Fruit fly (Drosophila melanogaster) whole organism, larva: ENCODE measurements around the gene CG5347.

Experiments
- noc ChIP-seq: fragments of 200-800 bp; sonication (Bioruptor generic); optimal IDR thresholded peaks from 3 replicates; lab custom pipeline; 2019; ENCODE audit warnings: missing biosample characterization, mild to moderate bottlenecking, missing genetic modification characterization, moderate library complexity

The CG5347 gene

dm6 chrX:14776474-14776873 lies at the start of gene CG5347:
Gene CG5347, plus strand, starts transcription at chrX:14776774.
- no peak for TF ChIP-seq noc

dm6 chrX:14727580-14727979 lies 49.0 kb upstream of the CG5347 start:
- TF ChIP-seq noc = no peak

dm6 chrX:14738420-14738819 lies 38.2 kb upstream of the CG5347 start:
- no peak for TF ChIP-seq noc

- no peak for TF ChIP-seq noc
Measured at dm6 chrX:14743819-14744218, 32.8 kb upstream of the CG5347 start.

dm6 chrX:14749086-14749874 lies 27.3 kb upstream of the CG5347 start, which contains the start of gene NetB:
Gene NetB, minus strand, starts transcription at chrX:14749376.
- TF ChIP-seq noc = no peak

dm6 chrX:14750448-14750847 lies 26.1 kb upstream of the CG5347 start:
- TF ChIP-seq noc = no peak

- TF ChIP-seq noc = no peak
Measured at dm6 chrX:14751162-14751561, 25.4 kb upstream of the CG5347 start.

- no peak for TF ChIP-seq noc
Measured at dm6 chrX:14765024-14765423, 11.6 kb upstream of the CG5347 start.

- no peak for TF ChIP-seq noc
Measured at dm6 chrX:14765737-14766253, 10.8 kb upstream of the CG5347 start, which contains the start of gene CG15890. Gene CG15890, minus strand, starts transcription at chrX:14765787.

dm6 chrX:14775008-14775407 lies 1.6 kb upstream of the CG5347 start, which contains the start of gene CG5334:
Gene CG5334, plus strand, starts transcription at chrX:14775308.
- no peak for TF ChIP-seq noc

dm6 chrX:14784002-14784568 lies 7.5 kb downstream of the CG5347 start, which contains the start of gene Ag5r2:
Gene Ag5r2, minus strand, starts transcription at chrX:14784052.
- TF ChIP-seq noc = peak; percentile 76

- no peak for TF ChIP-seq noc
Measured at dm6 chrX:14786451-14786850, 9.9 kb downstream of the CG5347 start, which contains the start of gene Ag5r. Gene Ag5r, minus strand, starts transcription at chrX:14786551.

dm6 chrX:14802611-14803110 lies 26.1 kb downstream of the CG5347 start:
- peak; percentile 8 for TF ChIP-seq noc

dm6 chrX:14805646-14806045 lies 29.1 kb downstream of the CG5347 start:
- no peak for TF ChIP-seq noc

- TF ChIP-seq noc = peak; percentile 66
Measured at dm6 chrX:14810433-14810832, 33.9 kb downstream of the CG5347 start.

- TF ChIP-seq noc = no peak
Measured at dm6 chrX:14812239-14812638, 35.7 kb downstream of the CG5347 start.

dm6 chrX:14824690-14825469 lies 48.3 kb downstream of the CG5347 start:
- no peak for TF ChIP-seq noc
